Fruit fly (Drosophila melanogaster) whole organism, embryonic: ENCODE data around the gene CG9691.

Experiments used
- Asciz ChIP-seq: fragments of 200-800 bp; sonication (Bioruptor generic); optimal IDR thresholded peaks from 2 replicates; lab custom pipeline; 2017; ENCODE audit warnings: missing biosample characterization, mild to moderate bottlenecking, missing genetic modification characterization, missing genetic modification reagents
- Atf6 ChIP-seq: fragments of 200-800 bp; sonication (Bioruptor generic); IDR thresholded peaks from 2 replicates; pipeline ENCODE4 v1.3.6; 2022; ENCODE audit warnings: missing biosample characterization, missing genetic modification characterization
- Bdp1 ChIP-seq: fragments of 200-800 bp; sonication (Bioruptor generic); optimal IDR thresholded peaks from 3 replicates; lab custom pipeline; 2016; ENCODE audit warnings: missing biosample characterization, missing genetic modification characterization
- CG10147 ChIP-seq: fragments of 200-800 bp; sonication (Bioruptor generic); optimal IDR thresholded peaks from 2 replicates; lab custom pipeline; 2019; ENCODE audit warnings: missing biosample characterization, mild to moderate bottlenecking, missing genetic modification characterization, moderate library complexity
- CG11504 ChIP-seq: fragments of 200-800 bp; sonication (Bioruptor generic); optimal IDR thresholded peaks from 3 replicates; lab custom pipeline; 2019; ENCODE audit warnings: missing biosample characterization, mild to moderate bottlenecking, missing genetic modification characterization, moderate library complexity
- CG13775 ChIP-seq: fragments of 200-800 bp; sonication (Bioruptor generic); optimal IDR thresholded peaks from 3 replicates; lab custom pipeline; 2017; ENCODE audit warnings: missing biosample characterization, mild to moderate bottlenecking, missing genetic modification characterization
- CG17361 ChIP-seq: fragments of 200-800 bp; sonication (Bioruptor generic); IDR thresholded peaks from 3 replicates; pipeline ENCODE4 v1.3.6; 2022; ENCODE audit warnings: missing biosample characterization, missing genetic modification characterization
- CG18262 ChIP-seq: fragments of 200-800 bp; optimal IDR thresholded peaks from 3 replicates; lab custom pipeline; 2019; ENCODE audit warnings: missing biosample characterization, mild to moderate bottlenecking, missing genetic modification characterization, moderate library complexity
- CG2678 ChIP-seq: fragments of 200-800 bp; sonication (Bioruptor generic); optimal IDR thresholded peaks from 3 replicates; lab custom pipeline; 2019; ENCODE audit warnings: missing biosample characterization, mild to moderate bottlenecking, missing genetic modification characterization, moderate library complexity
- CG2712 ChIP-seq: fragments of 200-800 bp; optimal IDR thresholded peaks from 3 replicates; lab custom pipeline; 2019; ENCODE audit warnings: missing biosample characterization, mild to moderate bottlenecking, missing genetic modification characterization, moderate library complexity
- CG4424 ChIP-seq: fragments of 200-800 bp; sonication (Bioruptor generic); optimal IDR thresholded peaks from 3 replicates; lab custom pipeline; 2016; ENCODE audit warnings: missing biosample characterization, missing genetic modification characterization
- CG4820 ChIP-seq: fragments of 200-800 bp; sonication (Bioruptor generic); optimal IDR thresholded peaks from 3 replicates; lab custom pipeline; 2016; ENCODE audit warnings: missing biosample characterization, missing genetic modification characterization
- CG6813 ChIP-seq: fragments of 200-800 bp; sonication (Bioruptor generic); optimal IDR thresholded peaks from 2 replicates; lab custom pipeline; 2017; ENCODE audit warnings: missing biosample characterization, missing genetic modification characterization, mild to moderate bottlenecking, moderate library complexity, missing genetic modification reagents
- CG7839 ChIP-seq: fragments of 200-800 bp; sonication (Bioruptor generic); optimal IDR thresholded peaks from 3 replicates; lab custom pipeline; 2018; ENCODE audit warnings: missing biosample characterization, mild to moderate bottlenecking, missing genetic modification characterization, moderate library complexity
- CG8290 ChIP-seq, 3 experiments: fragments of 200-800 bp; sonication (Bioruptor generic); optimal IDR thresholded peaks; 2 replicates each; lab custom pipeline; 2016 to 2019; ENCODE audit warnings: missing biosample characterization in 3 of 3, missing genetic modification characterization in 3 of 3, mild to moderate bottlenecking in 2 of 3, moderate library complexity in 1 of 3
- D ChIP-seq, 2 experiments: fragments of 200-800 bp in 1 of 2; fragments of >200 bp in 1 of 2; sonication (Bioruptor generic) in 1 of 2; optimal IDR thresholded peaks; 2 replicates in 1 of 2; 3 replicates in 1 of 2; lab custom pipeline; 2017; ENCODE audit warnings: mild to moderate bottlenecking in 1 of 2, missing biosample characterization in 1 of 2, missing genetic modification characterization in 1 of 2, missing genetic modification reagents in 1 of 2
- Dad ChIP-seq: fragments of 200-800 bp; sonication (Bioruptor generic); optimal IDR thresholded peaks from 3 replicates; lab custom pipeline; 2016; ENCODE audit warnings: missing biosample characterization, missing genetic modification characterization
- Ets65A ChIP-seq: fragments of 200-800 bp; sonication (Bioruptor generic); peaks from one replicate; lab custom pipeline; 2016; ENCODE audit warnings: missing biosample characterization, missing genetic modification characterization
- Gug ChIP-seq: fragments of 200-800 bp; sonication (Bioruptor generic); IDR thresholded peaks from 4 replicates; pipeline ENCODE4 v1.3.6; 2022; ENCODE audit warnings: missing biosample characterization, missing genetic modification characterization
- Hr78 ChIP-seq, 2 experiments: fragments of 200-800 bp in 1 of 2; fragments of >200 bp in 1 of 2; sonication (Bioruptor generic) in 1 of 2; optimal IDR thresholded peaks; 2 replicates each; lab custom pipeline; 2017 to 2019; ENCODE audit warnings: missing biosample characterization in 2 of 2, missing genetic modification characterization in 2 of 2, mild to moderate bottlenecking in 1 of 2, moderate library complexity in 1 of 2
- Nf-YB ChIP-seq: fragments of 200-800 bp; sonication (Bioruptor generic); optimal IDR thresholded peaks from 3 replicates; lab custom pipeline; 2019; ENCODE audit warnings: missing biosample characterization, mild to moderate bottlenecking, missing genetic modification characterization, moderate library complexity
- Oli ChIP-seq: fragments of 200-800 bp; sonication (Bioruptor generic); optimal IDR thresholded peaks from 2 replicates; lab custom pipeline; 2018; ENCODE audit warnings: missing biosample characterization, mild to moderate bottlenecking, missing genetic modification characterization, moderate library complexity
- PHDP ChIP-seq: fragments of 200-800 bp; sonication (Bioruptor generic); optimal IDR thresholded peaks from 3 replicates; lab custom pipeline; 2018; ENCODE audit warnings: missing biosample characterization, mild to moderate bottlenecking, missing genetic modification characterization, moderate library complexity
- Ptx1 ChIP-seq: fragments of 200-800 bp; sonication (Bioruptor generic); IDR thresholded peaks from 2 replicates; pipeline ENCODE4 v1.3.6; 2022; ENCODE audit warnings: missing biosample characterization, missing genetic modification characterization
- Xrp1 ChIP-seq: fragments of 200-800 bp; sonication (Bioruptor generic); IDR thresholded peaks from 2 replicates; pipeline ENCODE4 v1.3.6; 2022; ENCODE audit warnings: missing biosample characterization, missing genetic modification characterization
- bcd ChIP-seq: fragments of 200-800 bp; sonication (Bioruptor generic); optimal IDR thresholded peaks from 2 replicates; lab custom pipeline; 2017; ENCODE audit warnings: missing biosample characterization, mild to moderate bottlenecking, missing genetic modification characterization
- chinmo ChIP-seq: fragments of 200-800 bp; sonication (Bioruptor generic); IDR thresholded peaks from 4 replicates; pipeline ENCODE4 v1.3.6; 2022; ENCODE audit warnings: missing biosample characterization, missing genetic modification characterization; ENCODE audit not compliant: partially characterized antibody
- ci ChIP-seq: fragments of 200-800 bp; sonication (Bioruptor generic); IDR thresholded peaks from 3 replicates; pipeline ENCODE4 v1.3.6; 2022; ENCODE audit warnings: missing biosample characterization, missing genetic modification characterization
- corto ChIP-seq: fragments of 200-800 bp; sonication (Bioruptor generic); optimal IDR thresholded peaks from 2 replicates; lab custom pipeline; 2016; ENCODE audit warnings: missing biosample characterization, mild to moderate bottlenecking, missing genetic modification characterization, moderate library complexity
- dm ChIP-seq: fragments of 200-800 bp; sonication (Bioruptor generic); optimal IDR thresholded peaks from 3 replicates; lab custom pipeline; 2016; ENCODE audit warnings: missing biosample characterization, missing genetic modification characterization
- dysf ChIP-seq: fragments of 200-800 bp; sonication (Bioruptor generic); IDR thresholded peaks from 3 replicates; pipeline ENCODE4 v1.3.6; 2022; ENCODE audit warnings: missing biosample characterization, missing genetic modification characterization
- ken ChIP-seq: fragments of 200-800 bp; sonication (Bioruptor generic); IDR thresholded peaks from 3 replicates; pipeline ENCODE4 v1.3.6; 2022; ENCODE audit warnings: missing biosample characterization, missing genetic modification characterization
- nau ChIP-seq: fragments of 200-800 bp; sonication (Bioruptor generic); optimal IDR thresholded peaks from 3 replicates; lab custom pipeline; 2017; ENCODE audit warnings: missing biosample characterization, mild to moderate bottlenecking, missing genetic modification characterization, missing genetic modification reagents
- nmo ChIP-seq: fragments of 200-800 bp; sonication (Bioruptor generic); optimal IDR thresholded peaks from 2 replicates; lab custom pipeline; 2018; ENCODE audit warnings: missing biosample characterization, mild to moderate bottlenecking, missing genetic modification characterization, moderate library complexity
- odd ChIP-seq: fragments of 200-800 bp; sonication (Bioruptor generic); optimal IDR thresholded peaks from 2 replicates; lab custom pipeline; 2017; ENCODE audit warnings: missing biosample characterization, mild to moderate bottlenecking, missing genetic modification characterization
- prd ChIP-seq, 3 experiments: fragments of >200 bp in 2 of 3; fragments of 200-800 bp in 1 of 3; sonication (Bioruptor generic) in 1 of 3; optimal IDR thresholded peaks in 2 of 3; IDR thresholded peaks in 1 of 3; 2 replicates in 2 of 3; 3 replicates in 1 of 3; pipeline versions ENCODE4 v1.3.6 to Lab custom; 2017 to 2022; ENCODE audit warnings: missing biosample characterization in 1 of 3, missing genetic modification characterization in 1 of 3
- row ChIP-seq: fragments of 200-800 bp; sonication (Bioruptor generic); IDR thresholded peaks from 3 replicates; pipeline ENCODE4 v1.3.6; 2022; ENCODE audit warnings: missing biosample characterization, missing genetic modification characterization
- sens ChIP-seq: fragments of 200-800 bp; sonication (Bioruptor generic); peaks from one replicate; lab custom pipeline; 2016; ENCODE audit warnings: missing biosample characterization, missing genetic modification characterization
- sqz ChIP-seq: fragments of 200-800 bp; sonication (Bioruptor generic); optimal IDR thresholded peaks from 3 replicates; lab custom pipeline; 2018; ENCODE audit warnings: missing biosample characterization, mild to moderate bottlenecking, missing genetic modification characterization
- stc ChIP-seq: fragments of 200-800 bp; sonication (Bioruptor generic); IDR thresholded peaks from 2 replicates; pipeline ENCODE4 v1.3.6; 2022; ENCODE audit warnings: missing biosample characterization, missing genetic modification characterization
- tgo ChIP-seq: fragments of 200-800 bp; sonication (Bioruptor generic); IDR thresholded peaks from 3 replicates; pipeline ENCODE4 v1.3.6; 2022; ENCODE audit warnings: missing biosample characterization, missing genetic modification characterization
- unpg ChIP-seq: fragments of 200-800 bp; sonication (Bioruptor generic); optimal IDR thresholded peaks from 3 replicates; lab custom pipeline; 2018; ENCODE audit warnings: missing biosample characterization, mild to moderate bottlenecking, missing genetic modification characterization, moderate library complexity
- zfh1 ChIP-seq: fragments of 200-800 bp; sonication (Bioruptor generic); IDR thresholded peaks from 3 replicates; pipeline ENCODE4 v1.3.6; 2022; ENCODE audit warnings: missing biosample characterization, missing genetic modification characterization

The CG9691 gene

dm6 chrX:9909384-9909783, 25.1 kb downstream of the CG9691 start (continued):
- TF ChIP-seq CG8290 (GFP tag; optimal IDR thresholded peaks at IDR 0.05; lab: Kevin White, UChicago) (no peak), CG8290 (tag; optimal IDR thresholded peaks at IDR 0.05; lab: Kevin White, UChicago) (peak in 1 of 2 experiments; percentile 41), odd (no peak), Gug (GFP tag; lab: Robert Waterston, UW) (peak; percentile 50; the same call in 2 of the 4 replicates), ci (GFP tag; lab: Robert Waterston, UW) (peak; percentile 43; the same call in 1 of the 3 replicates), chinmo (GFP tag; lab: Robert Waterston, UW) (0 out of 4 replicates have a peak, but pooled peaks have one; percentile 19), Nf-YB (GFP tag; lab: Kevin White, UChicago) (no peak)

DNA sequence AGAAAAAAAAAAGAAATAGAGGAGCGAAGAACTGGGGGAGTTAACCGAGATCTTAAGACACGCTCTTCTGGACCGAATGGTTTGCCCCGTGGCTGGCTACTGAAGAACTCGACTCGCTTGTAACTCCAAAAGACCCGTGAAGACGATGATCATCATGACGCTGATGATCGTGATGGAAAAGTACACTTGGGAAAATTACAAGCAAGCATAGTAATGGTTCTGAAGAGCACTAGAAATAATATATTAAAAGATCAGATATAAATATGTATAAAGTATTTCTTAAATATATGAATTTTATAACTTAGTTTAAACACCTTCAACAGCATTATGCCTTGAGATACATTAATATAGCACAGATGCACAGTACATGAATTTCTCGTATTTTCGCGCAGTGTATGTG, 26.8 kb downstream of the CG9691 start, which contains the start of gene CG1986:
CG1986 (minus strand) TSS at position 101 of the 400 bp plus-strand sequence.
- TF ChIP-seq chinmo (GFP tag; lab: Robert Waterston, UW) (no peak), Ptx1 (GFP tag; lab: Robert Waterston, UW) (0 out of 2 replicates have a peak, but pooled peaks have one; percentile 13), dysf (GFP tag; lab: Robert Waterston, UW) (0 out of 3 replicates have a peak, but pooled peaks have one; percentile 11), row (GFP tag; lab: Robert Waterston, UW) (peak; percentile 22; the same call in 2 of the 3 replicates), CG4820 (GFP tag; lab: Kevin White, UChicago) (no peak), CG13775 (no peak), CG11504 (tag; lab: Kevin White, UChicago) (peak; percentile 13), Ets65A (peak; percentile 34), Dad (no peak), prd (optimal IDR thresholded peaks at IDR 0.05; lab: Kevin White, UChicago) (no peak), prd (GFP tag; IDR thresholded peaks at IDR 0.05; lab: Robert Waterston, UW) (peak; percentile 7; the same call in 1 of the 3 replicates), CG7839 (tag; lab: Kevin White, UChicago) (peak; percentile 17), CG18262 (tag; lab: Kevin White, UChicago) (no peak), nmo (GFP tag; lab: Kevin White, UChicago) (peak; percentile 17), corto (GFP tag; lab: Kevin White, UChicago) (no peak), unpg (GFP tag; lab: Kevin White, UChicago) (no peak), zfh1 (0 out of 3 replicates have a peak, but pooled peaks have one; percentile 14), CG2712 (peak; percentile 49), CG10147 (GFP tag; lab: Kevin White, UChicago) (no peak), CG2678 (tag; lab: Kevin White, UChicago) (peak; percentile 7)

DNA sequence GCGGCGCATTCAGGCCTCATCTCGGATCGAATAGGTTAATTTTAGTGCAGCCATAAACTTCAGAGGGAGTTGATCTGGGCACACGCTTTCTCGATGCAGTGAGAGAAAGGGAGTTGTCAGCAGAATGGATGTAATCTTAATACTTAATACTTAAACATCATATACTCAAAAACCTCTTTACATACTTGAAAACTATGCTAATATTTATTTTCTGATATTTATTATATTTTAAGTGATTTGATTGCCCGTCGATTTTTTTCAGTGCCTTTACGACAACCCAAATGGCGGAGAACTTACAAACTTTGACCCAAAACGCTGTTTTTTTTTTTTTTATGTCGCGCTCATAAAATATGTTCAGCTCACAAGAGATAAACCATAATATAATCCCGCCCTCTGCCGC, 27.5 kb downstream of the CG9691 start:
- TF ChIP-seq dm = no peak
- TF ChIP-seq zfh1 = 0 out of 3 replicates have a peak, but pooled peaks have one; percentile 18
- no peak for TF ChIP-seq CG6813 (GFP tag; lab: Kevin White, UChicago)
- 0 out of 2 replicates have a peak, but pooled peaks have one; percentile 28 for TF ChIP-seq Xrp1 (GFP tag; lab: Robert Waterston, UW)
- TF ChIP-seq PHDP (tag; lab: Kevin White, UChicago) = peak; percentile 34
- peak; percentile 13 for TF ChIP-seq bcd (GFP tag; lab: Kevin White, UChicago)
- peak; percentile 19 for TF ChIP-seq sqz (GFP tag; lab: Kevin White, UChicago)
- peak; percentile 59 for TF ChIP-seq CG2678 (tag; lab: Kevin White, UChicago)
- TF ChIP-seq CG4424 (GFP tag; lab: Kevin White, UChicago) = peak; percentile 32
- peak in 1 of 2 experiments; percentile 64 for TF ChIP-seq Hr78 (GFP tag; optimal IDR thresholded peaks at IDR 0.05; lab: Kevin White, UChicago)
- TF ChIP-seq unpg (GFP tag; lab: Kevin White, UChicago) = peak; percentile 48
- TF ChIP-seq CG7839 (tag; lab: Kevin White, UChicago) = peak; percentile 56
- TF ChIP-seq tgo (GFP tag; lab: Robert Waterston, UW) = no peak
- 0 out of 3 replicates have a peak, but pooled peaks have one; percentile 30 for TF ChIP-seq row (GFP tag; lab: Robert Waterston, UW)
- TF ChIP-seq CG17361 (GFP tag; lab: Robert Waterston, UW) = 0 out of 3 replicates have a peak, but pooled peaks have one; percentile 15
- no peak for TF ChIP-seq nau (GFP tag; lab: Kevin White, UChicago)
- TF ChIP-seq stc (GFP tag; lab: Robert Waterston, UW) = no peak
- 0 out of 3 replicates have a peak, but pooled peaks have one; percentile 40 for TF ChIP-seq ken (GFP tag; lab: Robert Waterston, UW)
- peak; percentile 21 for TF ChIP-seq Oli (tag; lab: Kevin White, UChicago)
- TF ChIP-seq Atf6 (GFP tag; lab: Robert Waterston, UW) = no peak
- no peak for TF ChIP-seq D (optimal IDR thresholded peaks at IDR 0.05; lab: Kevin White, UChicago)
- TF ChIP-seq D (GFP tag; optimal IDR thresholded peaks at IDR 0.05; lab: Kevin White, UChicago) = peak; percentile 33
- 0 out of 3 replicates have a peak, but pooled peaks have one; percentile 13 for TF ChIP-seq dysf (GFP tag; lab: Robert Waterston, UW)
- no peak for TF ChIP-seq Asciz
- TF ChIP-seq Bdp1 (GFP tag; lab: Kevin White, UChicago) = no peak
- peak; percentile 74 for TF ChIP-seq sens (GFP tag; lab: Kevin White, UChicago)
